Worm (Caenorhabditis elegans): Measurements from ENCODE around the gene cal-8.

Gene cal-8

ce11 chrII:5473946-5474423 lies 7.9 kb downstream of the cal-8 start, which contains the start of gene mrps-16 (continued):
- no peak for TF ChIP-seq nhr-10 (tag; optimal IDR thresholded peaks at IDR 0.05)
- no peak for TF ChIP-seq hlh-11 (tag; optimal IDR thresholded peaks at IDR 0.05)
- TF ChIP-seq gei-8 (GFP tag; optimal IDR thresholded peaks at IDR 0.05) = no peak
- no peak for TF ChIP-seq nhr-76 (tag; optimal IDR thresholded peaks at IDR 0.05)
- no peak for TF ChIP-seq snpc-1.2 (GFP tag; IDR thresholded peaks at IDR 0.05)
- peak; percentile 30 for TF ChIP-seq nhr-6 (tag; optimal IDR thresholded peaks at IDR 0.05)
- no peak for TF ChIP-seq zip-11 (GFP tag; IDR thresholded peaks at IDR 0.05)
- no peak for TF ChIP-seq madf-9 (GFP tag; conservative IDR thresholded peaks at IDR 0.05)
- TF ChIP-seq egl-27 (tag; optimal IDR thresholded peaks at IDR 0.05) = no peak
- TF ChIP-seq F26F4.8 (GFP tag; conservative IDR thresholded peaks at IDR 0.05) = no peak
- no peak for TF ChIP-seq pha-4 (GFP tag; IDR thresholded peaks at IDR 0.05)
- no peak for TF ChIP-seq pha-4 (tag; optimal IDR thresholded peaks at IDR 0.05)
- peak; percentile 89 for TF ChIP-seq aha-1 (tag)
- TF ChIP-seq lin-29 (GFP tag; IDR thresholded peaks at IDR 0.05) = no peak
- TF ChIP-seq T26A8.4 (GFP tag; IDR thresholded peaks at IDR 0.05) = no peak
- TF ChIP-seq nhr-41 (GFP tag; IDR thresholded peaks at IDR 0.05) = no peak
- TF ChIP-seq madf-5 (GFP tag; IDR thresholded peaks at IDR 0.05) = no peak
- TF ChIP-seq F44E2.7 (GFP tag; IDR thresholded peaks at IDR 0.05) = no peak
- TF ChIP-seq spr-1 (tag; optimal IDR thresholded peaks at IDR 0.05) = no peak
- no peak for TF ChIP-seq ceh-44 (GFP tag; IDR thresholded peaks at IDR 0.05)
- TF ChIP-seq daf-8 (GFP tag; IDR thresholded peaks at IDR 0.05) = no peak
- no peak for TF ChIP-seq sdz-12 (GFP tag; optimal IDR thresholded peaks at IDR 0.05)
- no peak for TF ChIP-seq set-16 (GFP tag; IDR thresholded peaks at IDR 0.05)
- peak; percentile 7 for TF ChIP-seq nhr-25 (tag; optimal IDR thresholded peaks at IDR 0.05; ENCODE audit: borderline replicate concordance, insufficient read depth)
- TF ChIP-seq zfp-2 (tag; optimal IDR thresholded peaks at IDR 0.05) = no peak
- TF ChIP-seq lin-39 (tag; optimal IDR thresholded peaks at IDR 0.05) = no peak
- no peak for TF ChIP-seq zfp-3 (GFP tag; conservative IDR thresholded peaks at IDR 0.05)
- no peak for TF ChIP-seq T20F7.1 (GFP tag; optimal IDR thresholded peaks at IDR 0.05)
- TF ChIP-seq mxl-2 (GFP tag; conservative IDR thresholded peaks at IDR 0.05) = no peak
- no peak for TF ChIP-seq tra-1 (GFP tag; IDR thresholded peaks at IDR 0.05)
- no peak for TF ChIP-seq lin-15B (tag; optimal IDR thresholded peaks at IDR 0.05)
- TF ChIP-seq ZK546.5 (tag; optimal IDR thresholded peaks at IDR 0.05) = no peak
- no peak for TF ChIP-seq Y75B8A.6 (GFP tag; IDR thresholded peaks at IDR 0.05)
- TF ChIP-seq nhr-42 (GFP tag; IDR thresholded peaks at IDR 0.05) = no peak
- no peak for TF ChIP-seq mxl-3 (GFP tag; optimal IDR thresholded peaks at IDR 0.05)
- TF ChIP-seq fkh-10 (GFP tag; optimal IDR thresholded peaks at IDR 0.05) = no peak
- no peak for TF ChIP-seq ceh-62 (tag; optimal IDR thresholded peaks at IDR 0.05)
- no peak for TF ChIP-seq mdl-1 (tag; optimal IDR thresholded peaks at IDR 0.05)
- TF ChIP-seq snpc-4 (tag; optimal IDR thresholded peaks at IDR 0.05) = no peak
- TF ChIP-seq ama-1 (optimal IDR thresholded peaks at IDR 0.05) = no peak
- TF ChIP-seq duxl-1 (tag; optimal IDR thresholded peaks at IDR 0.05; ENCODE audit: poor library complexity) = no peak
- TF ChIP-seq rbr-2 (tag; optimal IDR thresholded peaks at IDR 0.05) = peak; percentile 42
- TF ChIP-seq nhr-28 (tag; optimal IDR thresholded peaks at IDR 0.05) = peak; percentile 25
- TF ChIP-seq ceh-82 (tag; optimal IDR thresholded peaks at IDR 0.05) = no peak
- peak; percentile 38 for TF ChIP-seq mep-1 (tag; optimal IDR thresholded peaks at IDR 0.05)
- no peak for TF ChIP-seq ZK337.2 (GFP tag; IDR thresholded peaks at IDR 0.05)
- TF ChIP-seq dve-1 (tag; optimal IDR thresholded peaks at IDR 0.05; ENCODE audit: insufficient read depth) = peak; percentile 68
- TF ChIP-seq ztf-7 (tag; optimal IDR thresholded peaks at IDR 0.05) = no peak
- no peak for TF ChIP-seq R02D3.7 (tag; optimal IDR thresholded peaks at IDR 0.05)
- no peak for TF ChIP-seq zip-2 (tag; optimal IDR thresholded peaks at IDR 0.05)
- TF ChIP-seq F49E8.2 (tag; optimal IDR thresholded peaks at IDR 0.05; ENCODE audit: borderline replicate concordance) = no peak
- TF ChIP-seq mdt-29 (GFP tag; IDR thresholded peaks at IDR 0.05) = no peak
- TF ChIP-seq F37D6.2 (tag; optimal IDR thresholded peaks at IDR 0.05) = no peak

Measured in whole organism, L4 larva.